Worm (Caenorhabditis elegans): ENCODE measurements around the gene C17E7.13.

ce11 chrV:3916480-3916879 is 27.4 kb upstream of the C17E7.13 start, which contains the start of gene srx-67:
- TF ChIP-seq nhr-237 (tag; optimal IDR thresholded peaks at IDR 0.05) (no peak), pha-4 (tag; optimal IDR thresholded peaks at IDR 0.05) (no peak), nhr-12 (tag; optimal IDR thresholded peaks at IDR 0.05) (no peak), snpc-4 (tag; optimal IDR thresholded peaks at IDR 0.05) (no peak), unc-62 (GFP tag; optimal IDR thresholded peaks at IDR 0.05) (no peak), unc-39 (tag; optimal IDR thresholded peaks at IDR 0.05) (no peak), sptf-1 (tag; optimal IDR thresholded peaks at IDR 0.05) (no peak), elt-3 (tag; optimal IDR thresholded peaks at IDR 0.05) (no peak), nhr-28 (tag; optimal IDR thresholded peaks at IDR 0.05) (no peak)

Measured in whole organism, mixed stage, embryonic.